Worm (Caenorhabditis elegans) whole organism, L4 larva: Measurements from ENCODE around the gene unc-33.
A peak's percentile ranks its signal among the peaks of the same experiment; 100 is the strongest.

Experiments
- F10B5.3 ChIP-seq: sonication (generic microtip); optimal IDR thresholded peaks from 2 replicates; lab custom pipeline; 2016; ENCODE audit warnings: mild to moderate bottlenecking, missing genetic modification characterization, missing compliant biosample characterization
- aha-1 ChIP-seq: fragments of 150-350 bp; peaks from one replicate; lab custom pipeline; 2014; ENCODE audit warnings: missing biosample characterization, missing genetic modification characterization
- ama-1 ChIP-seq: fragments of 150-350 bp; optimal IDR thresholded peaks from 2 replicates; lab custom pipeline; 2014; ENCODE audit warnings: inconsistent platforms, mixed read lengths
- cey-2 ChIP-seq: sonication (generic microtip); optimal IDR thresholded peaks from 3 replicates; lab custom pipeline; 2017; ENCODE audit warnings: missing genetic modification characterization, mild to moderate bottlenecking, missing compliant biosample characterization, antibody characterized with exemption, borderline replicate concordance; ENCODE audit not compliant: insufficient read depth
- lin-13 ChIP-seq: fragments of 150-350 bp; optimal IDR thresholded peaks from 2 replicates; lab custom pipeline; 2014; ENCODE audit warnings: missing biosample characterization, missing genetic modification reagents, missing genetic modification characterization
- nhr-41 ChIP-seq: fragments of 200-800 bp; sonication (Bioruptor generic); IDR thresholded peaks from 2 replicates; pipeline ENCODE4 v1.3.6; 2022; ENCODE audit warnings: missing genetic modification reagents, missing genetic modification characterization, missing compliant biosample characterization
- sdz-12 ChIP-seq: fragments of 200-800 bp; sonication (Bioruptor generic); optimal IDR thresholded peaks from 2 replicates; lab custom pipeline; 2018; ENCODE audit warnings: mild to moderate bottlenecking, missing genetic modification characterization, missing compliant biosample characterization
- set-16 ChIP-seq: fragments of 200-800 bp; sonication (Bioruptor generic); IDR thresholded peaks from 2 replicates; pipeline ENCODE4 v1.3.6; 2022; ENCODE audit warnings: missing genetic modification reagents, missing genetic modification characterization, missing compliant biosample characterization
- spr-3 ChIP-seq: fragments of 200-800 bp; sonication (Bioruptor generic); optimal IDR thresholded peaks from 2 replicates; lab custom pipeline; 2018; ENCODE audit warnings: mild to moderate bottlenecking, missing genetic modification characterization, missing compliant biosample characterization
- zfp-2 ChIP-seq: sonication (generic microtip); optimal IDR thresholded peaks from 2 replicates; lab custom pipeline; 2016; ENCODE audit warnings: mild to moderate bottlenecking, missing genetic modification characterization, missing compliant biosample characterization
- ztf-7 ChIP-seq: fragments of 150-350 bp; optimal IDR thresholded peaks from 2 replicates; lab custom pipeline; 2014; ENCODE audit warnings: missing biosample characterization, missing genetic modification characterization

Gene unc-33

ce11 chrIV:3559201-3559600, 42.5 kb downstream of the unc-33 start:
- TF ChIP-seq ama-1 (lab: Kevin White, UChicago) (no peak), aha-1 (peak; percentile 93)

ce11 chrIV:3564901-3565300, 48.2 kb downstream of the unc-33 start, which contains the start of gene sre-5:
TSS of gene sre-5 (plus strand) at chrIV:3565201.
- TF ChIP-seq cey-2 (no peak), aha-1 (peak; percentile 12)

- no peak for TF ChIP-seq lin-13
- no peak for TF ChIP-seq F10B5.3 (tag; lab: Kevin White, UChicago)
- TF ChIP-seq zfp-2, result no peak
- no peak for TF ChIP-seq spr-3 (GFP tag; lab: Kevin White, UChicago)
- TF ChIP-seq set-16, result peak; percentile 47; the same call in 1 of the 2 replicates
These were observed 51.9 kb downstream of the unc-33 start, which contains the start of gene otpl-1 for ce11 chrIV:3568608-3569007. TSS of gene otpl-1 (plus strand) at chrIV:3568979.

ce11 chrIV:3570612-3571011, 53.9 kb downstream of the unc-33 start:
- TF ChIP-seq sdz-12 (GFP tag; lab: Kevin White, UChicago), result no peak
- peak; percentile 69 for TF ChIP-seq set-16
- no peak for TF ChIP-seq nhr-41 (GFP tag; lab: Robert Waterston, UW)
- TF ChIP-seq ztf-7, result no peak
